Worm (Caenorhabditis elegans) whole organism, late embryonic: ENCODE data around the gene Y38E10A.34.

Source experiments
- ceh-30 ChIP-seq: fragments of 150-350 bp; optimal IDR thresholded peaks from 2 replicates; lab custom pipeline; 2014; ENCODE audit warnings: missing biosample characterization, missing genetic modification characterization
- elt-2 ChIP-seq: sonication (generic microtip); optimal IDR thresholded peaks from 2 replicates; lab custom pipeline; 2016; ENCODE audit warnings: missing genetic modification reagents, missing genetic modification characterization, missing compliant biosample characterization
- lim-6 ChIP-seq: sonication (generic microtip); optimal IDR thresholded peaks from 2 replicates; lab custom pipeline; 2016; ENCODE audit warnings: missing genetic modification characterization, missing compliant biosample characterization
- tbx-2 ChIP-seq: sonication (generic microtip); optimal IDR thresholded peaks from 2 replicates; lab custom pipeline; 2016; ENCODE audit warnings: missing genetic modification characterization, missing compliant biosample characterization

DNA sequence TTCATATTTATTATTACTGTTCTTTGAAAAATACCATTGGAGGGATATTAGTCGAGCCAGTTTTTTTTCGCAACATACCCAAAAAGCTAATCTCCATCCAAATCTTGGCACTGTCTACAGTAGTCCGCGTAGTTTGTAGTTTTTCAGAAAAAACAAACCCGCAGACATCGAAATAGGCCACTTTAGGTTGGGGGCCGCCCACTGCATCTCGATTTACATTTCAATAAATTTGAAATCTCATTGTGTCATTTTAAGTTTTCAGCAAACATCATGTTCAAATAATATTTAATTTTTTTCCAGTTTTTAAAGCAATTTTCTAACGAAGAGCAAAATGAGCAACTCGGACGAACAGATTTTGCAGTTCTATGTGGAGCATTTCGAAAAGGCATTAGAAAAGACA lies 9.4 kb downstream of the Y38E10A.34 start, which contains the start of gene nhr-235:
- TF ChIP-seq tbx-2 (tag; lab: Kevin White, UChicago) = no peak
- no peak for TF ChIP-seq elt-2
- TF ChIP-seq ceh-30 (tag; lab: Kevin White, UChicago) = no peak
- no peak for TF ChIP-seq lim-6 (tag; lab: Kevin White, UChicago)
